Worm (Caenorhabditis elegans): ENCODE measurements around the gene bus-12.

Gene bus-12

DNA sequence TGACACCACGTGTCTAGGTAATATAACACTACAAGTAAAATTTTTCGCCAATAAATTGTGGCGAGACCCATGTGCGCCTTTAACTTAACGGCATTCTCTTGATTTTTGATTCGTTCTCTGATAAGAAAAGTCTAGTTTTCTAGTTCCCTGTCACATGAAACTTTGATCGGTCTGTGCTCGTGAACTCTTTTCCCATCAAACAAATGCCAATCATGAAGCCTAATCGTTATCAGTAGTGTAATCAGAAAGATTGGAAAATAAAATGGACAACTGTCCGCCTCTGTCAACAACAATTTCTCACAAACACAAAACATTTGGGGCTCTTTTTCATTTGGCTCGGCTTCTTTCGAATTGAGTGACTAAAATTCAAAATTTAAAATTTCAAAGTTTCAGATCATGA lies 2.1 kb upstream of the bus-12 start, which contains the start of gene ttr-45 (continued):
- TF ChIP-seq unc-130 (GFP tag; optimal IDR thresholded peaks at IDR 0.05) (no peak), mel-28 (tag; optimal IDR thresholded peaks at IDR 0.05; ENCODE audit: borderline replicate concordance) (no peak), B0035.1 (tag; optimal IDR thresholded peaks at IDR 0.05) (no peak), hlh-12 (tag; optimal IDR thresholded peaks at IDR 0.05) (no peak), somi-1 (GFP tag; optimal IDR thresholded peaks at IDR 0.05) (no peak), efl-1 (GFP tag; optimal IDR thresholded peaks at IDR 0.05) (no peak), Y67H2A.10 (GFP tag; conservative IDR thresholded peaks at IDR 0.05) (no peak), snpc-3.4 (tag; optimal IDR thresholded peaks at IDR 0.05) (no peak), attf-5 (GFP tag; optimal IDR thresholded peaks at IDR 0.05) (peak; percentile 43), F37B4.10 (GFP tag; IDR thresholded peaks at IDR 0.05) (no peak), F23B12.7 (tag; optimal IDR thresholded peaks at IDR 0.05; ENCODE audit: insufficient read depth) (no peak), athp-1 (tag; optimal IDR thresholded peaks at IDR 0.05) (no peak), egl-44 (GFP tag; IDR thresholded peaks at IDR 0.05) (no peak), egl-18 (GFP tag; IDR thresholded peaks at IDR 0.05) (no peak), ceh-58 (GFP tag; IDR thresholded peaks at IDR 0.05) (no peak), let-526 (GFP tag; IDR thresholded peaks at IDR 0.05) (no peak), T07F8.4 (tag; optimal IDR thresholded peaks at IDR 0.05) (no peak), rec-8 (tag; optimal IDR thresholded peaks at IDR 0.05) (no peak), ekl-4 (GFP tag; IDR thresholded peaks at IDR 0.05) (0 out of 2 replicates have a peak, but pooled peaks have one; percentile 22), dpff-1 (tag; optimal IDR thresholded peaks at IDR 0.05) (no peak), aptf-3 (GFP tag; IDR thresholded peaks at IDR 0.05) (no peak), die-1 (tag; optimal IDR thresholded peaks at IDR 0.05) (no peak), attf-3 (GFP tag; conservative IDR thresholded peaks at IDR 0.05) (no peak), ztf-18 (tag; optimal IDR thresholded peaks at IDR 0.05) (no peak), bed-2 (GFP tag; IDR thresholded peaks at IDR 0.05) (no peak), bed-1 (GFP tag; IDR thresholded peaks at IDR 0.05) (no peak), repo-1 (tag; optimal IDR thresholded peaks at IDR 0.05) (no peak), mxl-1 (tag; optimal IDR thresholded peaks at IDR 0.05) (no peak), egrh-3 (GFP tag; IDR thresholded peaks at IDR 0.05) (no peak), madf-8 (GFP tag; conservative IDR thresholded peaks at IDR 0.05) (no peak), dox-1 (GFP tag; IDR thresholded peaks at IDR 0.05) (0 out of 2 replicates have a peak, but pooled peaks have one; percentile 25), lin-54 (GFP tag; optimal IDR thresholded peaks at IDR 0.05) (no peak), F22D6.2 (tag; optimal IDR thresholded peaks at IDR 0.05) (no peak), C17E4.6 (GFP tag; IDR thresholded peaks at IDR 0.05) (no peak), nhr-179 (tag; optimal IDR thresholded peaks at IDR 0.05) (no peak), mcd-1 (GFP tag; IDR thresholded peaks at IDR 0.05) (no peak), cebp-2 (GFP tag; IDR thresholded peaks at IDR 0.05) (no peak), K12H6.12 (tag; optimal IDR thresholded peaks at IDR 0.05) (no peak), ceh-100 (GFP tag; IDR thresholded peaks at IDR 0.05) (no peak), Y53G8AR.9 (GFP tag; conservative IDR thresholded peaks at IDR 0.05) (no peak), T26A5.8 (tag; optimal IDR thresholded peaks at IDR 0.05) (no peak), D2030.7 (GFP tag; IDR thresholded peaks at IDR 0.05) (no peak), ceh-40 (GFP tag; IDR thresholded peaks at IDR 0.05) (no peak), pha-4 (tag; optimal IDR thresholded peaks at IDR 0.05) (peak; percentile 65), F55B11.4 (tag; optimal IDR thresholded peaks at IDR 0.05; ENCODE audit: borderline replicate concordance, insufficient read depth) (no peak), xnd-1 (tag; optimal IDR thresholded peaks at IDR 0.05) (no peak), lin-35 (GFP tag; optimal IDR thresholded peaks at IDR 0.05) (no peak), rpc-1 (optimal IDR thresholded peaks at IDR 0.05) (no peak), rpc-1 (tag; optimal IDR thresholded peaks at IDR 0.05) (no peak), ceh-91 (GFP tag; IDR thresholded peaks at IDR 0.05) (no peak), lin-40 (tag; optimal IDR thresholded peaks at IDR 0.05) (peak; percentile 44)

Measured in whole organism, young adult.